Worm (Caenorhabditis elegans) whole organism, late embryonic: Measurements from ENCODE around the gene F01E11.18.

Experiments used
- F13H6.1 ChIP-seq: sonication (generic microtip); optimal IDR thresholded peaks from 2 replicates; lab custom pipeline; 2016; ENCODE audit warnings: missing genetic modification characterization, missing compliant biosample characterization
- K02D7.2 ChIP-seq: sonication (generic microtip); optimal IDR thresholded peaks from 2 replicates; lab custom pipeline; 2017; ENCODE audit warnings: mild to moderate bottlenecking, missing genetic modification characterization, missing compliant biosample characterization
- K09A11.1 ChIP-seq: sonication (generic microtip); optimal IDR thresholded peaks from 2 replicates; lab custom pipeline; 2017; ENCODE audit warnings: antibody characterized with exemption, mild to moderate bottlenecking, missing genetic modification characterization, missing compliant biosample characterization; ENCODE audit not compliant: insufficient read depth
- T23F11.4 ChIP-seq: fragments of 200-800 bp; sonication (Bioruptor generic); optimal IDR thresholded peaks from 2 replicates; lab custom pipeline; 2018; ENCODE audit warnings: mild to moderate bottlenecking, missing genetic modification characterization, missing compliant biosample characterization
- Y22D7AL.16 ChIP-seq: sonication (generic microtip); optimal IDR thresholded peaks from 2 replicates; lab custom pipeline; 2016; ENCODE audit warnings: missing genetic modification characterization, missing compliant biosample characterization
- ceh-14 ChIP-seq: sonication (generic microtip); optimal IDR thresholded peaks from 2 replicates; lab custom pipeline; 2016; ENCODE audit warnings: missing genotype, missing genetic modification characterization, missing compliant biosample characterization
- ceh-18 ChIP-seq: sonication (generic microtip); optimal IDR thresholded peaks from 2 replicates; lab custom pipeline; 2016; ENCODE audit warnings: missing genetic modification characterization, missing compliant biosample characterization
- ceh-19 ChIP-seq: fragments of 200-800 bp; sonication (Bioruptor generic); optimal IDR thresholded peaks from 2 replicates; lab custom pipeline; 2018; ENCODE audit warnings: mild to moderate bottlenecking, missing genetic modification characterization, missing compliant biosample characterization
- ceh-2 ChIP-seq: sonication (generic microtip); optimal IDR thresholded peaks from 2 replicates; lab custom pipeline; 2016; ENCODE audit warnings: missing genotype, missing genetic modification characterization, missing compliant biosample characterization
- ceh-24 ChIP-seq: sonication (generic microtip); optimal IDR thresholded peaks from 2 replicates; lab custom pipeline; 2016; ENCODE audit warnings: mild to moderate bottlenecking, missing genetic modification characterization, missing compliant biosample characterization
- ceh-30 ChIP-seq: fragments of 150-350 bp; optimal IDR thresholded peaks from 2 replicates; lab custom pipeline; 2014; ENCODE audit warnings: missing biosample characterization, missing genetic modification characterization
- ceh-31 ChIP-seq: sonication (generic microtip); optimal IDR thresholded peaks from 2 replicates; lab custom pipeline; 2016; ENCODE audit warnings: missing genetic modification characterization, missing compliant biosample characterization
- ceh-45 ChIP-seq: fragments of 200-800 bp; sonication (Bioruptor generic); IDR thresholded peaks from 2 replicates; pipeline ENCODE4 v1.3.6; 2022; ENCODE audit warnings: missing genetic modification reagents, missing genetic modification characterization, missing compliant biosample characterization
- ceh-48 ChIP-seq: sonication (generic microtip); optimal IDR thresholded peaks from 2 replicates; lab custom pipeline; 2016; ENCODE audit warnings: missing genetic modification characterization, inconsistent platforms, missing compliant biosample characterization
- ceh-6 ChIP-seq: fragments of 200-800 bp; sonication (Bioruptor generic); optimal IDR thresholded peaks from 2 replicates; lab custom pipeline; 2018; ENCODE audit warnings: mild to moderate bottlenecking, missing genetic modification characterization, missing compliant biosample characterization
- dmd-4 ChIP-seq: sonication (generic microtip); optimal IDR thresholded peaks from 2 replicates; lab custom pipeline; 2016; ENCODE audit warnings: borderline replicate concordance, missing genetic modification characterization, missing compliant biosample characterization
- dve-1 ChIP-seq: sonication (generic microtip); optimal IDR thresholded peaks from 2 replicates; lab custom pipeline; 2017; ENCODE audit warnings: antibody characterized with exemption, mild to moderate bottlenecking, missing genetic modification characterization, missing compliant biosample characterization
- elt-2 ChIP-seq: sonication (generic microtip); optimal IDR thresholded peaks from 2 replicates; lab custom pipeline; 2016; ENCODE audit warnings: missing genetic modification reagents, missing genetic modification characterization, missing compliant biosample characterization
- elt-4 ChIP-seq: sonication (generic microtip); optimal IDR thresholded peaks from 2 replicates; lab custom pipeline; 2016; ENCODE audit warnings: missing genetic modification characterization, missing compliant biosample characterization
- fax-1 ChIP-seq: sonication (generic microtip); optimal IDR thresholded peaks from 2 replicates; lab custom pipeline; 2016; ENCODE audit warnings: missing genotype, missing genetic modification characterization, missing compliant biosample characterization
- gmeb-2 ChIP-seq: sonication (generic microtip); optimal IDR thresholded peaks from 2 replicates; lab custom pipeline; 2016; ENCODE audit warnings: missing genetic modification characterization, inconsistent platforms, missing compliant biosample characterization
- hlh-15 ChIP-seq: sonication (generic microtip); optimal IDR thresholded peaks from 2 replicates; lab custom pipeline; 2016; ENCODE audit warnings: missing genetic modification characterization, missing compliant biosample characterization
- hlh-30 ChIP-seq: sonication (generic microtip); optimal IDR thresholded peaks from 2 replicates; lab custom pipeline; 2017; ENCODE audit warnings: antibody characterized with exemption, missing genetic modification characterization, missing compliant biosample characterization; ENCODE audit not compliant: insufficient read depth
- hlh-8 ChIP-seq: sonication (generic microtip); optimal IDR thresholded peaks from 2 replicates; lab custom pipeline; 2016; ENCODE audit warnings: missing genotype, missing genetic modification characterization, missing compliant biosample characterization
- lim-6 ChIP-seq: sonication (generic microtip); optimal IDR thresholded peaks from 2 replicates; lab custom pipeline; 2016; ENCODE audit warnings: missing genetic modification characterization, missing compliant biosample characterization
- lin-11 ChIP-seq: fragments of 200-800 bp; sonication (Bioruptor generic); optimal IDR thresholded peaks from 2 replicates; lab custom pipeline; 2018; ENCODE audit warnings: mild to moderate bottlenecking, missing genetic modification characterization, missing compliant biosample characterization
- mec-3 ChIP-seq: sonication (generic microtip); optimal IDR thresholded peaks from 2 replicates; lab custom pipeline; 2016; ENCODE audit warnings: borderline replicate concordance, missing genetic modification characterization, missing compliant biosample characterization
- nhr-232 ChIP-seq: sonication (generic microtip); optimal IDR thresholded peaks from 2 replicates; lab custom pipeline; 2016; ENCODE audit warnings: missing genetic modification characterization, missing compliant biosample characterization
- npax-4 ChIP-seq: sonication (generic microtip); optimal IDR thresholded peaks from 2 replicates; lab custom pipeline; 2016; ENCODE audit warnings: missing genetic modification characterization, missing compliant biosample characterization
- pat-9 ChIP-seq: fragments of 200-800 bp; sonication (Bioruptor generic); optimal IDR thresholded peaks from 2 replicates; lab custom pipeline; 2018; ENCODE audit warnings: mild to moderate bottlenecking, missing genetic modification characterization, moderate library complexity, missing compliant biosample characterization
- pha-2 ChIP-seq: sonication (generic microtip); optimal IDR thresholded peaks from 2 replicates; lab custom pipeline; 2017; ENCODE audit warnings: mild to moderate bottlenecking, missing genetic modification characterization, missing compliant biosample characterization
- pha-4 ChIP-seq: fragments of 150-350 bp; optimal IDR thresholded peaks from 2 replicates; lab custom pipeline; 2018; ENCODE audit warnings: missing biosample characterization, missing genetic modification reagents, missing genetic modification characterization
- pqm-1 ChIP-seq: sonication (generic microtip); optimal IDR thresholded peaks from 2 replicates; lab custom pipeline; 2016; ENCODE audit warnings: missing genetic modification characterization, missing compliant biosample characterization
- ref-2 ChIP-seq: sonication (generic microtip); optimal IDR thresholded peaks from 2 replicates; lab custom pipeline; 2016; ENCODE audit warnings: missing genetic modification characterization, missing compliant biosample characterization
- sdc-2 ChIP-seq: sonication (generic microtip); optimal IDR thresholded peaks from 2 replicates; lab custom pipeline; 2016; ENCODE audit warnings: missing genotype, missing genetic modification characterization, missing compliant biosample characterization
- sox-2 ChIP-seq: fragments of 200-800 bp; sonication (Bioruptor generic); IDR thresholded peaks from 2 replicates; pipeline ENCODE4 v1.3.6; 2022; ENCODE audit warnings: missing genetic modification reagents, missing genetic modification characterization, missing compliant biosample characterization
- sox-4 ChIP-seq: sonication (generic microtip); optimal IDR thresholded peaks from 2 replicates; lab custom pipeline; 2017; ENCODE audit warnings: mild to moderate bottlenecking, missing genetic modification characterization, inconsistent platforms, missing compliant biosample characterization
- tbx-2 ChIP-seq: sonication (generic microtip); optimal IDR thresholded peaks from 2 replicates; lab custom pipeline; 2016; ENCODE audit warnings: missing genetic modification characterization, missing compliant biosample characterization
- tbx-7 ChIP-seq: sonication (generic microtip); optimal IDR thresholded peaks from 2 replicates; lab custom pipeline; 2016; ENCODE audit warnings: missing genotype, missing genetic modification characterization, missing compliant biosample characterization
- ttx-3 ChIP-seq: sonication (generic microtip); optimal IDR thresholded peaks from 2 replicates; lab custom pipeline; 2016; ENCODE audit warnings: missing genetic modification reagents, missing genetic modification characterization, missing compliant biosample characterization
- unc-55 ChIP-seq: sonication (generic microtip); optimal IDR thresholded peaks from 2 replicates; lab custom pipeline; 2017; ENCODE audit warnings: missing biosample characterization, missing genetic modification reagents, missing genetic modification characterization
- unc-86 ChIP-seq: sonication (generic microtip); optimal IDR thresholded peaks from 2 replicates; lab custom pipeline; 2016; ENCODE audit warnings: missing genetic modification characterization, missing compliant biosample characterization
- zip-5 ChIP-seq: sonication (generic microtip); optimal IDR thresholded peaks from 2 replicates; lab custom pipeline; 2016; ENCODE audit warnings: missing genetic modification characterization, missing compliant biosample characterization

Gene F01E11.18

ce11 chrX:7001933-7002332, 12.5 kb downstream of the F01E11.18 start:
- TF ChIP-seq fax-1 (tag; lab: Kevin White, UChicago) (no peak), unc-55 (GFP tag; lab: Kevin White, UChicago) (no peak), mec-3 (tag; lab: Kevin White, UChicago) (no peak), lin-11 (no peak), ceh-31 (tag; lab: Kevin White, UChicago) (no peak), hlh-8 (tag; lab: Kevin White, UChicago) (no peak), sox-4 (no peak), ceh-19 (GFP tag; lab: Kevin White, UChicago) (no peak), npax-4 (tag; lab: Kevin White, UChicago) (no peak), sox-2 (GFP tag; lab: Robert Waterston, UW) (no peak), unc-86 (tag; lab: Kevin White, UChicago) (no peak), tbx-7 (tag; lab: Kevin White, UChicago) (no peak), hlh-15 (tag; lab: Kevin White, UChicago) (no peak), pha-2 (tag; lab: Kevin White, UChicago) (no peak), hlh-30 (tag; lab: Kevin White, UChicago) (no peak), elt-2 (tag; lab: Kevin White, UChicago) (no peak), pqm-1 (tag; lab: Kevin White, UChicago) (no peak), ceh-30 (tag; lab: Kevin White, UChicago) (no peak), lim-6 (tag; lab: Kevin White, UChicago) (no peak), pat-9 (tag; lab: Kevin White, UChicago) (no peak)

ce11 chrX:7005475-7005874, 16.0 kb downstream of the F01E11.18 start, which contains the start of gene tyra-2:
TSS of gene tyra-2 (minus strand) at chrX:7005575.
- TF ChIP-seq tbx-7 (tag; lab: Kevin White, UChicago) (no peak), K09A11.1 (tag; lab: Kevin White, UChicago) (no peak), ceh-18 (tag; lab: Kevin White, UChicago) (no peak), tbx-2 (tag; lab: Kevin White, UChicago) (no peak), pha-4 (tag; lab: Kevin White, UChicago) (no peak), dve-1 (tag; lab: Kevin White, UChicago) (no peak), pqm-1 (tag; lab: Kevin White, UChicago) (no peak), T23F11.4 (no peak), nhr-232 (tag; lab: Kevin White, UChicago) (no peak), ceh-14 (no peak), F13H6.1 (tag; lab: Kevin White, UChicago) (no peak), ceh-19 (GFP tag; lab: Kevin White, UChicago) (no peak), dmd-4 (tag; lab: Kevin White, UChicago) (no peak), ceh-48 (tag; lab: Kevin White, UChicago) (no peak), Y22D7AL.16 (tag; lab: Kevin White, UChicago) (no peak), sox-2 (GFP tag; lab: Robert Waterston, UW) (no peak), unc-86 (tag; lab: Kevin White, UChicago) (no peak)

- no peak for TF ChIP-seq ttx-3 (tag; lab: Kevin White, UChicago)
- TF ChIP-seq elt-2 (tag; lab: Kevin White, UChicago), result no peak
- no peak for TF ChIP-seq pha-4 (tag; lab: Kevin White, UChicago)
Observed at ce11 chrX:7005919-7006318, 16.5 kb downstream of the F01E11.18 start.

ce11 chrX:7019733-7020132, 30.3 kb downstream of the F01E11.18 start, which contains the start of gene cah-5:
TSS of gene cah-5 (plus strand) at chrX:7020033.
- TF ChIP-seq Y22D7AL.16 (tag; lab: Kevin White, UChicago), result no peak
- TF ChIP-seq elt-4 (tag; lab: Kevin White, UChicago), result no peak
- TF ChIP-seq zip-5 (tag; lab: Kevin White, UChicago), result no peak
- TF ChIP-seq ceh-6 (GFP tag; lab: Kevin White, UChicago), result no peak
- no peak for TF ChIP-seq nhr-232 (tag; lab: Kevin White, UChicago)
- TF ChIP-seq ceh-2 (tag; lab: Kevin White, UChicago), result no peak
- no peak for TF ChIP-seq gmeb-2 (tag; lab: Kevin White, UChicago)
- TF ChIP-seq ceh-45, result no peak
- no peak for TF ChIP-seq ceh-24 (tag; lab: Kevin White, UChicago)
- TF ChIP-seq ref-2, result no peak
- no peak for TF ChIP-seq K09A11.1 (tag; lab: Kevin White, UChicago)
- TF ChIP-seq K02D7.2, result no peak
- no peak for TF ChIP-seq hlh-15 (tag; lab: Kevin White, UChicago)
- TF ChIP-seq ceh-30 (tag; lab: Kevin White, UChicago), result no peak
- TF ChIP-seq sdc-2 (tag; lab: Kevin White, UChicago), result no peak
